Worm (Caenorhabditis elegans) whole organism, L2 larva: Measurements from ENCODE around the gene spe-39.

ENCODE experiments used
- C34F6.9 ChIP-seq: fragments of 150-350 bp; optimal IDR thresholded peaks from 2 replicates; lab custom pipeline; 2014; ENCODE audit warnings: missing biosample characterization, missing genetic modification characterization
- F13H6.1 ChIP-seq: sonication (generic microtip); optimal IDR thresholded peaks from 2 replicates; lab custom pipeline; 2016; ENCODE audit warnings: missing genetic modification characterization, missing compliant biosample characterization
- R02D3.7 ChIP-seq: fragments of 150-350 bp; optimal IDR thresholded peaks from 2 replicates; lab custom pipeline; 2014; ENCODE audit warnings: missing biosample characterization, missing genetic modification characterization
- Y55F3AM.14 ChIP-seq: fragments of 200-800 bp; sonication (Bioruptor generic); optimal IDR thresholded peaks from 2 replicates; lab custom pipeline; 2018; ENCODE audit warnings: mild to moderate bottlenecking, missing genetic modification characterization, missing compliant biosample characterization
- ZK546.5 ChIP-seq: sonication (generic microtip); optimal IDR thresholded peaks from 2 replicates; lab custom pipeline; 2017; ENCODE audit warnings: missing biosample characterization, missing genetic modification characterization
- alr-1 ChIP-seq: fragments of 150-350 bp; optimal IDR thresholded peaks from 2 replicates; lab custom pipeline; 2014; ENCODE audit warnings: missing biosample characterization, missing genetic modification characterization
- aly-2 ChIP-seq: fragments of 150-350 bp; optimal IDR thresholded peaks from 2 replicates; lab custom pipeline; 2014; ENCODE audit warnings: missing biosample characterization, missing genetic modification characterization
- ceh-16 ChIP-seq: fragments of 150-350 bp; optimal IDR thresholded peaks from 2 replicates; lab custom pipeline; 2014; ENCODE audit warnings: missing biosample characterization, missing genetic modification characterization
- ceh-82 ChIP-seq: fragments of 150-350 bp; optimal IDR thresholded peaks from 2 replicates; lab custom pipeline; 2014; ENCODE audit warnings: missing biosample characterization, missing genetic modification characterization
- egl-27 ChIP-seq: sonication (generic microtip); optimal IDR thresholded peaks from 3 replicates; lab custom pipeline; 2017; ENCODE audit warnings: missing biosample characterization, missing genetic modification reagents, missing genetic modification characterization
- elt-1 ChIP-seq: fragments of 150-350 bp; optimal IDR thresholded peaks from 2 replicates; lab custom pipeline; 2014; ENCODE audit warnings: missing biosample characterization, missing genetic modification characterization
- elt-3 ChIP-seq: sonication (generic microtip); optimal IDR thresholded peaks from 2 replicates; lab custom pipeline; 2017; ENCODE audit warnings: missing biosample characterization, missing genetic modification characterization
- lin-11 ChIP-seq: fragments of 150-350 bp; sonication (generic microtip); optimal IDR thresholded peaks from 2 replicates; lab custom pipeline; 2014; ENCODE audit warnings: missing biosample characterization, missing genetic modification characterization, inconsistent platforms, mixed read lengths
- lin-39 ChIP-seq: fragments of 150-350 bp; optimal IDR thresholded peaks from 2 replicates; lab custom pipeline; 2014; ENCODE audit warnings: missing biosample characterization, missing genetic modification reagents, missing genetic modification characterization
- lsy-2 ChIP-seq, 2 experiments: fragments of 150-350 bp in 1 of 2; sonication (generic microtip) in 1 of 2; optimal IDR thresholded peaks; 2 replicates each; lab custom pipeline; 2014 to 2017; ENCODE audit warnings: missing biosample characterization in 2 of 2, missing genetic modification characterization in 2 of 2
- mab-5 ChIP-seq: fragments of 150-350 bp; optimal IDR thresholded peaks from 2 replicates; lab custom pipeline; 2014; ENCODE audit warnings: missing biosample characterization, missing genetic modification characterization
- nhr-129 ChIP-seq: fragments of 150-350 bp; optimal IDR thresholded peaks from 2 replicates; lab custom pipeline; 2014; ENCODE audit warnings: missing biosample characterization, missing genetic modification characterization
- nhr-23 ChIP-seq: fragments of 150-350 bp; optimal IDR thresholded peaks from 2 replicates; lab custom pipeline; 2014; ENCODE audit warnings: missing biosample characterization, missing genetic modification reagents, missing genetic modification characterization
- nhr-237 ChIP-seq: fragments of 150-350 bp; optimal IDR thresholded peaks from 2 replicates; lab custom pipeline; 2014; ENCODE audit warnings: missing biosample characterization, missing genetic modification characterization
- nhr-6 ChIP-seq: fragments of 150-350 bp; optimal IDR thresholded peaks from 2 replicates; lab custom pipeline; 2014; ENCODE audit warnings: missing biosample characterization, missing genetic modification characterization
- peb-1 ChIP-seq: fragments of 150-350 bp; optimal IDR thresholded peaks from 2 replicates; lab custom pipeline; 2014; ENCODE audit warnings: missing biosample characterization, missing genetic modification characterization
- sma-3 ChIP-seq: sonication (generic microtip); optimal IDR thresholded peaks from 2 replicates; lab custom pipeline; 2016; ENCODE audit warnings: missing genetic modification reagents, missing genetic modification characterization, missing compliant biosample characterization
- sma-9 ChIP-seq, 2 experiments: fragments of 150-350 bp in 1 of 2; sonication (generic microtip) in 1 of 2; optimal IDR thresholded peaks; 2 replicates each; lab custom pipeline; 2014 to 2016; ENCODE audit warnings: missing genetic modification characterization in 2 of 2, mild to moderate bottlenecking in 1 of 2, missing biosample characterization in 1 of 2, missing compliant biosample characterization in 1 of 2, missing genetic modification reagents in 1 of 2, moderate library complexity in 1 of 2
- snpc-4 ChIP-seq: fragments of 150-350 bp; optimal IDR thresholded peaks from 2 replicates; lab custom pipeline; 2014; ENCODE audit warnings: missing biosample characterization, missing genetic modification characterization
- unc-39 ChIP-seq: fragments of 150-350 bp; optimal IDR thresholded peaks from 2 replicates; lab custom pipeline; 2014; ENCODE audit warnings: missing biosample characterization, missing genetic modification characterization
- unc-55 ChIP-seq: fragments of 150-350 bp; sonication (generic microtip); optimal IDR thresholded peaks from 3 replicates; lab custom pipeline; 2014; ENCODE audit warnings: missing biosample characterization, missing genetic modification reagents, missing genetic modification characterization
- ztf-1 ChIP-seq: fragments of 200-800 bp; sonication (Bioruptor generic); conservative IDR thresholded peaks from 2 replicates; pipeline ENCODE4 v1.3.6; 2022; ENCODE audit warnings: missing genetic modification characterization, missing compliant biosample characterization
- ztf-11 ChIP-seq: sonication (generic microtip); optimal IDR thresholded peaks from 2 replicates; lab custom pipeline; 2017; ENCODE audit warnings: missing biosample characterization, missing genetic modification characterization

spe-39 gene

DNA sequence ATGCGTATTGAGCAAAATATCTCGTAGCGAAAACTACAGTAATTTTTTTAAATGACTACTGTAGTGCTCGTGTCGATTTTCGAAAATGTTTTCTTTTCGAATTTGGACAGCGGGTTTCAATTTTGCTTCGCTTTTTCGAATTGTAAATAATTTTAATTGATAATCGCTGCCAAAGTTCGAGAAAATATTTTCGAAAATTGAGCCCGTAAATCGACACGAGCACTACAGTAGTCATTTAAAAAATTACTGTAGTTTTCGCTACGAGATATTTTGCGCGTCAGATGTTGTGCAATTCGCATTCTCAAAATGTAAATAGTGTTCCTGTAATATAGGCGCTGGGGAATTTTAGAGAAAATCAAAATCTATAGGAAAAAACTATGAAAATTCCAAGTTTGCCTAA lies 3.0 kb upstream of the spe-39 start:
- TF ChIP-seq mab-5 (tag; lab: Kevin White, UChicago) (no peak), nhr-237 (no peak), C34F6.9 (no peak), aly-2 (no peak), lin-11 (no peak)

DNA sequence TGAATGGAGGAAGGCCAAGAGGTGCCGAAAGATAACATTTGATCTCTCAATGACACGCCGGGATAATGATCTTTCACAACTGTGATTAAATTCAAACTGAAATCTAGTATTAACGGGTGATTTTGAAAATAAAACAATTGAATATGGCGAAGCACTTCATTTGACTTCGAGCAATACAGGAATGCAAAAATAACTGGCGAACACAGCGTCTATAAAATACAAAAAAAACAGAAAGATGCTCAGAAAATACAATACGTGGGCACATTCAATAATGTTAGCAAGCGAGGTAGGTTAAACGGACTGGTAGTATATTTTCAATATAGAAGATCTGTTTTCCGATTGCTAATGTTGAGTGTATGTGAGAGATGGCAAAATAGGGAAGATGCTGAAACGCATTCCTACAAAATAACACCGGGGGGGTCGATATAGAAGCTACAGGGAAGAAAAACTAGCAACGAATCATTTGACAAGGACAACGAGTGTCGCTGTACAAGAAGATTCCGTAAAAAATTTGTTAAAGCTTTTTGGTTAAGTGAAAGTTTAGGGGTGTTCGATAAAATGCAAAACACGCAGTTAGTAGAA lies 2.1 kb upstream of the spe-39 start:
- TF ChIP-seq ztf-11, result no peak
- TF ChIP-seq elt-1, result no peak
- no peak for TF ChIP-seq lsy-2 (tag; optimal IDR thresholded peaks at IDR 0.05; lab: Kevin White, UChicago)
- no peak for TF ChIP-seq lin-11
- TF ChIP-seq peb-1 (tag; lab: Kevin White, UChicago), result no peak

DNA sequence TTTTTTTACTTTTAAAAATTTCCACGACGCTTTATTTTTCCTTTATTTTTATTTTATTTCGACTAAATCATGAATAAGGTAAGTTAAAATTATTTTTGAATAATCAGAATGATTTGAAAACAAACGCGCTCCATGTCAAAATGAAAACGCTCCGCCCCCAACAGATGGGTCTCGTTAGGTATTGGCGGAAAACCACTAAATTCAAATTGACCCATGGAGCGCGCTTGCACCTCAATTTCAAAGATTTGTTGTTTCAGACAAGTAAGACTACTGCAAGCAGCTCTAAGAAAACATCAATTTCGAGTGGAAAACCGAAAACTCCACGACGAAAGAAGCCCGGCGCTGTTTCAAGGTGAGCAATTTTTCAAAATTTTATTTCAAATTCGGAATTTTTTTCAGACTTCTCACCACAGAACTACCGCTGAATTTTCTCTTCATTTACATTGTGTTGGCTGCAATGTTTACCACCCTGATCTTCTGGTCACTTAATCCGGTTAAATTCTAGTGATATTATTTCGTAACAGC lies 2.7 kb downstream of the spe-39 start, which contains the start of gene ZC404.2:
Gene ZC404.2, plus strand, starts transcription at position 47 of the 525 bp plus-strand sequence.
- no peak for TF ChIP-seq unc-55 (GFP tag; lab: Kevin White, UChicago)
- no peak for TF ChIP-seq ceh-16 (tag; lab: Kevin White, UChicago)
- no peak for TF ChIP-seq R02D3.7 (tag; lab: Kevin White, UChicago)
- no peak for TF ChIP-seq ceh-82 (tag; lab: Kevin White, UChicago)
- TF ChIP-seq nhr-129 (tag; lab: Kevin White, UChicago), result no peak

DNA sequence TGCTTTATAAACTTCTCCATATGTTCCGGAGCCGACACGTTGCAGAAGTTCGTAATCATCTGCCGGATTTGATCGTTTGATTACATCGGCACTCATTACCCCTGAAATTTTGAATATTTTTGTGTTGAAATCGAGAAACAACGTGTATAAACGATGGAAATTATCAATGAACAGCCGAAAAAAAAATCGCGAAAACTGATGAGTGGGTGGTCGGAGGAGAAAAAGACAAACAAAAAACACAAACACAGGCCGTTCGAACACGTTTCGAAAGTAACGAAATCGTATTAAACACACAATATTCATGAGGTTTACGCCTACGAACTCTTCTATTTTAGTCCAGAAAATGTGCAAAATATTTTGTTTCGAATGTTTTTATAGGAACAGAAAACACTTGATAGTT lies 7.3 kb downstream of the spe-39 start, which contains the start of gene gck-2:
Gene gck-2, minus strand, starts transcription at position 101 of the 400 bp plus-strand sequence.
- no peak for TF ChIP-seq nhr-6 (tag; lab: Kevin White, UChicago)
- TF ChIP-seq ceh-82 (tag; lab: Kevin White, UChicago), result no peak
- no peak for TF ChIP-seq alr-1
- no peak for TF ChIP-seq snpc-4 (tag; lab: Kevin White, UChicago)
- TF ChIP-seq unc-39, result no peak
- no peak for TF ChIP-seq ceh-16 (tag; lab: Kevin White, UChicago)
- no peak for TF ChIP-seq elt-3 (tag; lab: Kevin White, UChicago)
- TF ChIP-seq elt-1, result no peak
- TF ChIP-seq R02D3.7 (tag; lab: Kevin White, UChicago), result no peak
- no peak for TF ChIP-seq lsy-2 (tag; optimal IDR thresholded peaks at IDR 0.05; lab: Kevin White, UChicago)
- no peak for TF ChIP-seq aly-2
- TF ChIP-seq ZK546.5 (tag; lab: Kevin White, UChicago), result no peak
- no peak for TF ChIP-seq sma-3
- TF ChIP-seq mab-5 (tag; lab: Kevin White, UChicago), result no peak
- no peak for TF ChIP-seq egl-27 (tag; lab: Kevin White, UChicago)
- no peak for TF ChIP-seq Y55F3AM.14 (GFP tag; lab: Kevin White, UChicago)
- TF ChIP-seq nhr-237, result no peak
- TF ChIP-seq, all 48 proteins: peak for 0

DNA sequence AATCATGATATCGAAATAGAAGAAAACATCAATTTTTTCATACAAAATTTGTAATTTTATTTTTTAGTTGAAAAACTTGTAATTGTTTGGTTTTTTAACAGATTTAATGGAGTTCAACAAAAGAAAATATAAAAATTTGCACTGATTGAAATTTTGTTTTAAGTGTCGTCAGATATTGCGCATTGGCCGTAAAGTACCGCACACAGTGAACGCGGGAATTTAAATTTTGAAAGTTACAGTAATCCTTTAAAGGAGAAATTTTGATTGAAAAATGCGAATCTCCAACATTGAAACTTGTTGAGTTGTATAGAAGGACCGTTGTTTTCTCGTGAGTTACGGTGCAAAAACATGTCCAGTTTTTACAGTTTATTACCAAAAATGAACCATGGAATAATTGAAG lies 7.7 kb downstream of the spe-39 start:
- TF ChIP-seq lsy-2 (tag; optimal IDR thresholded peaks at IDR 0.05; lab: Kevin White, UChicago), result peak in 1 of 2 experiments; percentile 27
- no peak for TF ChIP-seq lin-39 (tag; lab: Kevin White, UChicago)

DNA sequence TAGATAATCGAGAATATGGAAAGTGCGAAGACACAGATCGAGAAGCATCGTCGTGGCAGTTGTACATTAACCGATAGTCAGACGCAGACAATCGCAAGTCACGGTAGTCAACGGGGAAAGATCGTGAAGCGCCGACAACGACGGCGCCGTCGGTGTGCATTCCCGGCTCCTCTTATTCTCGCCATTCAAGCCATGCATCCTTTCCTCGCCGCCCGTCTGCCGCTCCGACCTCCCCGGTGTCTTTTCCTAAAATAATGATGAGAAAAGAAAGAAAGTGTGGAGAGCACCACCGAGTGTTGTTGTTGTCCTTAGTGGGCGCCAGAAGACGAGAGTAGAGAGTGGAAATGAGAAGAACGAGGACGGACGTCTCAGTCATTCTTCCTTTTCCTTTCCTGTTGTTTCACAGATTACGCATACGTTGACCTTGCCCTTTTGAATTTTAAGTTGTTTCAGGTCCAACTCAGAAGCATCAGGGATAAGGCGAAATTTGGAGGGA lies 8.5 kb downstream of the spe-39 start, which contains the start of gene ZC404.1:
Gene ZC404.1, plus strand, starts transcription at position 446 of the 496 bp plus-strand sequence.
- TF ChIP-seq snpc-4 (tag; lab: Kevin White, UChicago) (peak; percentile 62), nhr-23 (tag; lab: Kevin White, UChicago) (no peak), F13H6.1 (tag; lab: Kevin White, UChicago) (peak; percentile 34), nhr-129 (tag; lab: Kevin White, UChicago) (peak; percentile 6), sma-9 (GFP tag; optimal IDR thresholded peaks at IDR 0.05; lab: Kevin White, UChicago) (no peak), sma-9 (tag; optimal IDR thresholded peaks at IDR 0.05; lab: Kevin White, UChicago) (no peak), ceh-16 (tag; lab: Kevin White, UChicago) (peak; percentile 27), nhr-6 (tag; lab: Kevin White, UChicago) (no peak), unc-55 (GFP tag; lab: Kevin White, UChicago) (peak; percentile 38), ztf-1 (GFP tag; lab: Robert Waterston, UW) (no peak), alr-1 (no peak)
